Fruit fly (Drosophila melanogaster): ENCODE results near the gene CG12985.

DNA sequence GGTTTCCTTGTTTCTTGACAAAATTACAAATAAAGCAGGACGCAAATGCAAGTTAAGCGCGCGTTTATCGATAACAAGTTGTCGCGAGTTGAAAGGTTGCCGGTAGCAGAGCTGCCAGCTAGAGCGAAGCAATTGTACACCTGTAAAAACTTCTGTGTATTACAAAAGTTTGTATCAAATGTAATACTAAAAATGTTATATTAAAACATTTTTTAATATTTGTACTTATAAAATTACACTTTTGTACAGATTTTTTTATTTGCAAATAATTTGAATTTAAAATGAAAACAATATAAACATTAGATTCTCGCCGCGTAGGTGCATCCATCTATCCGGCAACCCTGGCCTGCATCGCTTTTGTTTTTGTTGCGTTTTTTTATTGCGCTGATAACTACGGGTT, 38.9 kb upstream of the CG12985 start, which contains the start of the genes CG8142 and Ucp4A:
- TF ChIP-seq Snoo (tag; optimal IDR thresholded peaks at IDR 0.05) (peak; percentile 88), CG8159 (tag; optimal IDR thresholded peaks at IDR 0.05) (peak; percentile 94)

Data from whole organism, pupa.